Fruit fly (Drosophila melanogaster): ENCODE measurements around the gene RecQ5.

DNA sequence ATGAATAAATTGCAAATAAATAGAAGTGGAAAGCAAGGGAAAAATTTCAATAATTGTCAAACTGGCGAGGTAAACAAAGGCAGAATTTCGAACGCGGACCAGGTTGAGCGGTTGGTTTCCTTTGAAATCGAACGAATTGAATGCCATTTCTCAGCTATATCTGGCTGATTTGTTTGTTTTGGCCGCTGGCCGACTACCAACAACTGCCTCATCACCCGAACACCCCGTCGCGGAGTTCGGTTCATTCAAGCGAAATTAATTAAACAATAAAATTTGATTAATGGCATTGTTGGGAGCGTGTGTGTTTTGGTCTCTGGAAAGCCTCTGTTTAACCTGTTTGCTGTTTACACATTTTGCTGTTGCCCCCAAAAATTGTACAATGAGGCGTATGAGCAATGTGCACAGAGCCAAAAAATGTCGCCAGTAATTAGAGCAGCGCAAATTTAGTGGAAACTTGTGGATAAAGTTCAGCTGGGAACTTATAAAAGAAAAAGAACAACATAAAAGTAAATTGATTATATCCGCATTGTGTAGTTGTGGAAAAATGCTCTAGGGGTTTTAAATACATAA is 25.7 kb upstream of the RecQ5 start:
- TF ChIP-seq CG9705 (GFP tag; optimal IDR thresholded peaks at IDR 0.05) = no peak
- no peak for TF ChIP-seq Myc (optimal IDR thresholded peaks at IDR 0.05)
- no peak for TF ChIP-seq woc (GFP tag; optimal IDR thresholded peaks at IDR 0.05)
- TF ChIP-seq pan (optimal IDR thresholded peaks at IDR 0.05) = no peak
- no peak for TF ChIP-seq usp (GFP tag; optimal IDR thresholded peaks at IDR 0.05)
- no peak for TF ChIP-seq sv (GFP tag; optimal IDR thresholded peaks at IDR 0.05)
- no peak for TF ChIP-seq Vsx2 (GFP tag; optimal IDR thresholded peaks at IDR 0.05; ENCODE audit: partially characterized antibody)
- peak; percentile 1 for TF ChIP-seq br (GFP tag; optimal IDR thresholded peaks at IDR 0.05)
- TF ChIP-seq rgr (GFP tag; optimal IDR thresholded peaks at IDR 0.05) = peak; percentile 3
- no peak for TF ChIP-seq CG32264 (GFP tag; optimal IDR thresholded peaks at IDR 0.05)

Measured in whole organism, wandering third instar larva.